Fruit fly (Drosophila melanogaster) whole organism, embryonic: ENCODE results near the gene CG15506.

Experiments
- Ada2b ChIP-seq: fragments of 200-800 bp; sonication (Bioruptor generic); IDR thresholded peaks from 2 replicates; pipeline ENCODE4 v1.3.6; 2022; ENCODE audit warnings: missing biosample characterization, missing genetic modification characterization
- Antp ChIP-seq: fragments of 200-800 bp; sonication (Bioruptor generic); optimal IDR thresholded peaks from 3 replicates; lab custom pipeline; 2016; ENCODE audit warnings: missing biosample characterization, missing genetic modification characterization
- Bteb2 ChIP-seq: fragments of 200-800 bp; sonication (Bioruptor generic); optimal IDR thresholded peaks from 2 replicates; lab custom pipeline; 2016; ENCODE audit warnings: missing biosample characterization, missing genetic modification characterization
- CG11504 ChIP-seq: fragments of 200-800 bp; sonication (Bioruptor generic); optimal IDR thresholded peaks from 3 replicates; lab custom pipeline; 2019; ENCODE audit warnings: missing biosample characterization, mild to moderate bottlenecking, missing genetic modification characterization, moderate library complexity
- CG12299 ChIP-seq: fragments of 200-800 bp; sonication (Bioruptor generic); optimal IDR thresholded peaks from 2 replicates; lab custom pipeline; 2018; ENCODE audit warnings: missing biosample characterization, mild to moderate bottlenecking, missing genetic modification characterization
- CG12769 ChIP-seq: fragments of 200-800 bp; sonication (Bioruptor generic); optimal IDR thresholded peaks from 2 replicates; lab custom pipeline; 2019; ENCODE audit warnings: missing biosample characterization, mild to moderate bottlenecking, missing genetic modification characterization, moderate library complexity
- CG13123 ChIP-seq: fragments of 200-800 bp; sonication (Bioruptor generic); optimal IDR thresholded peaks from 2 replicates; lab custom pipeline; 2016; ENCODE audit warnings: missing biosample characterization, missing genetic modification characterization
- CG14710 ChIP-seq: fragments of 200-800 bp; sonication (Bioruptor generic); optimal IDR thresholded peaks from 3 replicates; lab custom pipeline; 2019; ENCODE audit warnings: missing biosample characterization, mild to moderate bottlenecking, missing genetic modification characterization, moderate library complexity
- CG16815 ChIP-seq: fragments of 200-800 bp; sonication (Bioruptor generic); optimal IDR thresholded peaks from 3 replicates; lab custom pipeline; 2017; ENCODE audit warnings: missing biosample characterization, mild to moderate bottlenecking, missing genetic modification characterization
- CG17385 ChIP-seq: fragments of 200-800 bp; sonication (Bioruptor generic); optimal IDR thresholded peaks from 3 replicates; lab custom pipeline; 2018; ENCODE audit warnings: missing biosample characterization, mild to moderate bottlenecking, missing genetic modification characterization
- CG17568 ChIP-seq: fragments of 200-800 bp; sonication (Bioruptor generic); optimal IDR thresholded peaks from 2 replicates; lab custom pipeline; 2018; ENCODE audit warnings: missing biosample characterization, mild to moderate bottlenecking, missing genetic modification characterization, moderate library complexity
- CG18476 ChIP-seq: fragments of 200-800 bp; sonication (Bioruptor generic); optimal IDR thresholded peaks from 2 replicates; lab custom pipeline; 2016; ENCODE audit warnings: missing biosample characterization, mild to moderate bottlenecking, missing genetic modification characterization
- CG30431 ChIP-seq: fragments of 200-800 bp; sonication (Bioruptor generic); optimal IDR thresholded peaks from 2 replicates; lab custom pipeline; 2017; ENCODE audit warnings: missing biosample characterization, missing genetic modification characterization
- CG32532 ChIP-seq: fragments of 200-800 bp; sonication (Bioruptor generic); IDR thresholded peaks from 2 replicates; pipeline ENCODE4 v1.3.6; 2022; ENCODE audit warnings: missing biosample characterization, missing genetic modification characterization
- CG42726 ChIP-seq: fragments of 200-800 bp; sonication (Bioruptor generic); IDR thresholded peaks from 2 replicates; pipeline ENCODE4 v1.3.6; 2022; ENCODE audit warnings: missing biosample characterization, missing genetic modification characterization; ENCODE audit not compliant: partially characterized antibody
- CG43689 ChIP-seq: fragments of 200-800 bp; sonication (Bioruptor generic); IDR thresholded peaks from 2 replicates; pipeline ENCODE4 v1.3.6; 2022; ENCODE audit warnings: missing biosample characterization, missing genetic modification characterization
- CG4404 ChIP-seq: fragments of 200-800 bp; sonication (Bioruptor generic); IDR thresholded peaks from 2 replicates; pipeline ENCODE4 v1.3.6; 2022; ENCODE audit warnings: missing biosample characterization, missing genetic modification characterization
- CG4707 ChIP-seq: fragments of 200-800 bp; sonication (Bioruptor generic); optimal IDR thresholded peaks from 2 replicates; lab custom pipeline; 2018; ENCODE audit warnings: missing biosample characterization, mild to moderate bottlenecking, missing genetic modification characterization, moderate library complexity
- CG4820 ChIP-seq: fragments of 200-800 bp; sonication (Bioruptor generic); optimal IDR thresholded peaks from 3 replicates; lab custom pipeline; 2016; ENCODE audit warnings: missing biosample characterization, missing genetic modification characterization
- CG6689 ChIP-seq: fragments of 200-800 bp; sonication (Bioruptor generic); IDR thresholded peaks from 2 replicates; pipeline ENCODE4 v1.3.6; 2022; ENCODE audit warnings: missing biosample characterization, missing genetic modification characterization
- CG6791 ChIP-seq: fragments of 200-800 bp; sonication (Bioruptor generic); IDR thresholded peaks from 3 replicates; pipeline ENCODE4 v1.3.6; 2022; ENCODE audit warnings: missing biosample characterization, missing genetic modification characterization; ENCODE audit not compliant: partially characterized antibody
- CG7271 ChIP-seq: fragments of 200-800 bp; sonication (Bioruptor generic); optimal IDR thresholded peaks from 2 replicates; lab custom pipeline; 2018; ENCODE audit warnings: missing biosample characterization, mild to moderate bottlenecking, missing genetic modification characterization, moderate library complexity
- CG8089 ChIP-seq: fragments of 200-800 bp; sonication (Bioruptor generic); optimal IDR thresholded peaks from 3 replicates; lab custom pipeline; 2016; ENCODE audit warnings: missing biosample characterization, missing genetic modification characterization
- CG8388 ChIP-seq: fragments of 200-800 bp; sonication (Bioruptor generic); optimal IDR thresholded peaks from 2 replicates; lab custom pipeline; 2019; ENCODE audit warnings: missing biosample characterization, mild to moderate bottlenecking, missing genetic modification characterization, moderate library complexity
- CG9215 ChIP-seq: fragments of 200-800 bp; sonication (Bioruptor generic); IDR thresholded peaks from 2 replicates; pipeline ENCODE4 v1.3.6; 2022; ENCODE audit warnings: missing biosample characterization, missing genetic modification characterization
- CG9797 ChIP-seq: fragments of 200-800 bp; sonication (Bioruptor generic); optimal IDR thresholded peaks from 3 replicates; lab custom pipeline; 2018; ENCODE audit warnings: missing biosample characterization, mild to moderate bottlenecking, missing genetic modification characterization
- CG9876 ChIP-seq: fragments of 200-800 bp; sonication (Bioruptor generic); optimal IDR thresholded peaks from 2 replicates; lab custom pipeline; 2016; ENCODE audit warnings: missing biosample characterization, missing genetic modification characterization
- Dbx ChIP-seq: fragments of 200-800 bp; sonication (Bioruptor generic); IDR thresholded peaks from 3 replicates; pipeline ENCODE4 v1.3.6; 2022; ENCODE audit warnings: missing biosample characterization, missing genetic modification characterization
- Gug ChIP-seq: fragments of 200-800 bp; sonication (Bioruptor generic); IDR thresholded peaks from 4 replicates; pipeline ENCODE4 v1.3.6; 2022; ENCODE audit warnings: missing biosample characterization, missing genetic modification characterization
- Hmr ChIP-seq: fragments of 200-800 bp; sonication (Bioruptor generic); optimal IDR thresholded peaks from 3 replicates; lab custom pipeline; 2017; ENCODE audit warnings: mild to moderate bottlenecking, missing biosample characterization, missing genetic modification reagents, missing genetic modification characterization
- NC2β ChIP-seq: fragments of 200-800 bp; sonication (Bioruptor generic); optimal IDR thresholded peaks from 2 replicates; lab custom pipeline; 2016; ENCODE audit warnings: missing biosample characterization, missing genetic modification characterization
- NFAT ChIP-seq: fragments of 200-800 bp; sonication (Bioruptor generic); IDR thresholded peaks from 2 replicates; pipeline ENCODE4 v1.3.6; 2022; ENCODE audit warnings: missing biosample characterization, missing genetic modification characterization
- NfI ChIP-seq: fragments of 200-800 bp; sonication (Bioruptor generic); optimal IDR thresholded peaks from 3 replicates; lab custom pipeline; 2018; ENCODE audit warnings: missing biosample characterization, mild to moderate bottlenecking, missing genetic modification characterization, moderate library complexity
- Rx ChIP-seq: fragments of 200-800 bp; sonication (Bioruptor generic); IDR thresholded peaks from 2 replicates; pipeline ENCODE4 v1.3.6; 2022; ENCODE audit warnings: missing biosample characterization, missing genetic modification characterization
- Sox102F ChIP-seq: fragments of 200-800 bp; sonication (Bioruptor generic); optimal IDR thresholded peaks from 2 replicates; lab custom pipeline; 2018; ENCODE audit warnings: missing biosample characterization, mild to moderate bottlenecking, missing genetic modification characterization, moderate library complexity
- Ssrp ChIP-seq: fragments of 200-800 bp; sonication (Bioruptor generic); optimal IDR thresholded peaks from 2 replicates; lab custom pipeline; 2018; ENCODE audit warnings: missing biosample characterization, mild to moderate bottlenecking, missing genetic modification characterization, moderate library complexity
- Trl ChIP-seq, 3 experiments: fragments of >200 bp in 2 of 3; fragments of 200-800 bp in 1 of 3; sonication (Bioruptor generic) in 1 of 3; optimal IDR thresholded peaks; 2 replicates in 1 of 3; 3 replicates in 2 of 3; lab custom pipeline; 2016 to 2017; ENCODE audit warnings: missing biosample characterization in 1 of 3, missing genetic modification characterization in 1 of 3
- ap ChIP-seq: fragments of 200-800 bp; sonication (Bioruptor generic); IDR thresholded peaks from 2 replicates; pipeline ENCODE4 v1.3.6; 2022; ENCODE audit warnings: missing biosample characterization, missing genetic modification characterization
- caup ChIP-seq: fragments of 200-800 bp; sonication (Bioruptor generic); optimal IDR thresholded peaks from 3 replicates; lab custom pipeline; 2017; ENCODE audit warnings: missing biosample characterization, mild to moderate bottlenecking, missing genetic modification characterization, moderate library complexity; ENCODE audit not compliant: severe bottlenecking
- fd64A ChIP-seq: fragments of 200-800 bp; sonication (Bioruptor generic); optimal IDR thresholded peaks from 3 replicates; lab custom pipeline; 2018; ENCODE audit warnings: missing biosample characterization, mild to moderate bottlenecking, missing genetic modification characterization
- kay ChIP-seq: fragments of 200-800 bp; sonication (Bioruptor generic); optimal IDR thresholded peaks from 2 replicates; lab custom pipeline; 2016; ENCODE audit warnings: missing biosample characterization, missing genetic modification characterization
- ken ChIP-seq: fragments of 200-800 bp; sonication (Bioruptor generic); IDR thresholded peaks from 3 replicates; pipeline ENCODE4 v1.3.6; 2022; ENCODE audit warnings: missing biosample characterization, missing genetic modification characterization
- klu ChIP-seq: fragments of 200-800 bp; sonication (Bioruptor generic); IDR thresholded peaks from 2 replicates; pipeline ENCODE4 v1.3.6; 2022; ENCODE audit warnings: missing biosample characterization, missing genetic modification characterization
- lbe ChIP-seq: fragments of 200-800 bp; sonication (Bioruptor generic); optimal IDR thresholded peaks from 2 replicates; lab custom pipeline; 2016; ENCODE audit warnings: missing biosample characterization, mild to moderate bottlenecking, missing genetic modification characterization
- nau ChIP-seq: fragments of 200-800 bp; sonication (Bioruptor generic); optimal IDR thresholded peaks from 3 replicates; lab custom pipeline; 2017; ENCODE audit warnings: missing biosample characterization, mild to moderate bottlenecking, missing genetic modification characterization, missing genetic modification reagents
- pho ChIP-seq: fragments of 200-800 bp; sonication (Bioruptor generic); optimal IDR thresholded peaks from 2 replicates; lab custom pipeline; 2016; ENCODE audit warnings: missing biosample characterization, missing genetic modification characterization
- ranshi ChIP-seq: fragments of 200-800 bp; sonication (Bioruptor generic); IDR thresholded peaks from 2 replicates; pipeline ENCODE4 v1.3.6; 2022; ENCODE audit warnings: missing biosample characterization, missing genetic modification characterization
- schlank ChIP-seq: fragments of 200-800 bp; sonication (Bioruptor generic); optimal IDR thresholded peaks from 2 replicates; lab custom pipeline; 2018; ENCODE audit warnings: missing biosample characterization, mild to moderate bottlenecking, missing genetic modification characterization
- unc-4 ChIP-seq: fragments of 200-800 bp; sonication (Bioruptor generic); IDR thresholded peaks from 2 replicates; pipeline ENCODE4 v1.3.6; 2022; ENCODE audit warnings: missing biosample characterization, missing genetic modification characterization; ENCODE audit not compliant: partially characterized antibody
- wor ChIP-seq: fragments of 200-800 bp; sonication (Bioruptor generic); IDR thresholded peaks from 2 replicates; pipeline ENCODE4 v1.3.6; 2022; ENCODE audit warnings: missing biosample characterization, missing genetic modification characterization
- zfh2 ChIP-seq: fragments of 200-800 bp; sonication (Bioruptor generic); optimal IDR thresholded peaks from 2 replicates; lab custom pipeline; 2016; ENCODE audit warnings: missing biosample characterization, missing genetic modification characterization

Gene CG15506

dm6 chr3R:29755248-29755647, 36.8 kb downstream of the CG15506 start (continued):
- TF ChIP-seq CG13123 (GFP tag; lab: Kevin White, UChicago) (no peak), CG18476 (GFP tag; lab: Kevin White, UChicago) (no peak), Antp (no peak), CG43689 (GFP tag; lab: Robert Waterston, UW) (no peak), ap (GFP tag; lab: Robert Waterston, UW) (0 out of 2 replicates have a peak, but pooled peaks have one; percentile 11), CG6791 (GFP tag; lab: Robert Waterston, UW) (no peak), fd64A (GFP tag; lab: Kevin White, UChicago) (no peak), CG12769 (tag; lab: Kevin White, UChicago) (no peak), CG8089 (GFP tag; lab: Kevin White, UChicago) (no peak), NFAT (GFP tag; lab: Robert Waterston, UW) (no peak), NC2β (GFP tag; lab: Kevin White, UChicago) (no peak), CG6689 (GFP tag; lab: Robert Waterston, UW) (peak; percentile 30; the same call in 1 of the 2 replicates), CG9797 (GFP tag; lab: Kevin White, UChicago) (no peak), Rx (GFP tag; lab: Robert Waterston, UW) (peak; percentile 56; the same call in 1 of the 2 replicates), Gug (GFP tag; lab: Robert Waterston, UW) (peak; percentile 29; the same call in 1 of the 4 replicates), CG32532 (no peak), schlank (no peak), wor (GFP tag; lab: Robert Waterston, UW) (no peak), ranshi (no peak), Dbx (GFP tag; lab: Robert Waterston, UW) (no peak), Hmr (GFP tag; lab: Kevin White, UChicago) (no peak), pho (GFP tag; lab: Kevin White, UChicago) (no peak), CG7271 (tag; lab: Kevin White, UChicago) (no peak), CG4820 (GFP tag; lab: Kevin White, UChicago) (no peak), CG12299 (tag; lab: Kevin White, UChicago) (no peak), lbe (GFP tag; lab: Kevin White, UChicago) (no peak), CG8388 (no peak), Ada2b (GFP tag; lab: Robert Waterston, UW) (no peak), CG16815 (GFP tag; lab: Kevin White, UChicago) (no peak), zfh2 (GFP tag; lab: Kevin White, UChicago) (no peak), CG9876 (GFP tag; lab: Kevin White, UChicago) (no peak), CG17568 (no peak), ken (GFP tag; lab: Robert Waterston, UW) (peak; percentile 63; the same call in 2 of the 3 replicates), caup (GFP tag; lab: Kevin White, UChicago) (no peak), Trl (optimal IDR thresholded peaks at IDR 0.05; lab: Kevin White, UChicago) (no peak), Trl (GFP tag; optimal IDR thresholded peaks at IDR 0.05; lab: Kevin White, UChicago) (no peak), unc-4 (GFP tag; lab: Robert Waterston, UW) (no peak), CG14710 (tag; lab: Kevin White, UChicago) (no peak), nau (GFP tag; lab: Kevin White, UChicago) (no peak), CG30431 (GFP tag; lab: Kevin White, UChicago) (no peak), Sox102F (GFP tag; lab: Kevin White, UChicago) (no peak), CG9215 (GFP tag; lab: Robert Waterston, UW) (no peak), CG42726 (GFP tag; lab: Robert Waterston, UW) (no peak), klu (GFP tag; lab: Robert Waterston, UW) (no peak), CG4707 (GFP tag; lab: Kevin White, UChicago) (no peak), Bteb2 (no peak), kay (GFP tag; lab: Kevin White, UChicago) (no peak), NfI (GFP tag; lab: Kevin White, UChicago) (no peak), CG4404 (GFP tag; lab: Robert Waterston, UW) (no peak), Ssrp (tag; lab: Kevin White, UChicago) (peak; percentile 11), CG11504 (tag; lab: Kevin White, UChicago) (no peak), CG17385 (GFP tag; lab: Kevin White, UChicago) (no peak)
